Worm (Caenorhabditis elegans): Measurements from ENCODE around the gene grl-4.
A peak's percentile ranks its signal among the peaks of the same experiment; 100 is the strongest.

grl-4 gene

DNA sequence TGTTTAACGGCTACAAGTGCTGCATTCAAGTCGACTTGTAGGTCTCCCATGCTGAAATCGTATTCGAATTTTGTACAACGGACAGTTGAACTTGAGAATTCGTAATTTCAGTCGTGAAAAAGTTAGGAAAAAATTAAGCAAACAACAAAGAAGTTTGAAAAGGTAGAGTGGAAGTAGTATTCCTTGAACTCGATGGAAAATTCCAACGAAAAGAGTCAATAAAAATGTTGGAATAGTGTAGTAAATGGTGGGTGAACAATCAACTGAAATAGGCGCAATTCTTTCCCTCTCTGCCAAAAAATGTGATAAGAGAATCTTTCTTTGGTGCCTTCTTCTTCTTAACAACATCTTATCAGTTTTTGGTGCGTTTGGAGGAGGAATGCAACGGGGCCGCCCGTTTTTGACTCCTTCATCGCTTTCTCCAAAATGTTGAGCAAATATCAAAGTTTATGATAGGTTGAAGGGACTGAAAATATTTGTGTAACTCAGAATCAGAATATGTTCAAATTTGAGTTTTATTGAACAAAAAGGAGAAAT lies 16.1 kb upstream of the grl-4 start, which contains the start of gene ifo-1:
Gene ifo-1, minus strand, starts transcription at position 51 of the 537 bp plus-strand sequence.
- no peak for TF ChIP-seq F22D6.2 (tag; optimal IDR thresholded peaks at IDR 0.05)
- peak; percentile 99 for TF ChIP-seq nhr-80 (tag; optimal IDR thresholded peaks at IDR 0.05)
- peak; percentile 3 for TF ChIP-seq ets-4 (GFP tag; optimal IDR thresholded peaks at IDR 0.05)
- peak; percentile 63; the same call in 1 of the 2 replicates for TF ChIP-seq dox-1 (GFP tag; IDR thresholded peaks at IDR 0.05)
- TF ChIP-seq lsy-27 (tag; optimal IDR thresholded peaks at IDR 0.05; ENCODE audit: borderline replicate concordance, insufficient read depth), result no peak

DNA sequence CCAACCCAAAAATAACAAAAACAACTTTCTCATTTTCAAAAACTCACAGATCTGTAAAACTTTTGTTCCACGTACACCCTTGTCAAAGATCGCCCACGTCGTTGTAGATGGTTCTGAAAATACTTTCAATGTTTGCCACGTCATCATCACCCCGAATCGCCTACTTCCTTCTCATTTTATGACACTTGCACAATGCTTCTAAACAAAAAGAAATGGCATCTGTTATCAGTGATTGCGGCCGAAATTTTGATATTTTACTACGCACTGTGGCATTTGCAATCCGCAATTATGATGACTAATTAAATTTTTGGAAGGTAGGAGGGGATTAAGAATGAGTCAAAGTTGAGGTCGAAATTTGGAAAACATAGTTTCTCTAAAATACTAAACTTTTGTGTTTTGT lies 15.1 kb upstream of the grl-4 start:
- TF ChIP-seq let-607 (tag; optimal IDR thresholded peaks at IDR 0.05) (peak in 1 of 2 experiments; percentile 37), nhr-80 (tag; optimal IDR thresholded peaks at IDR 0.05) (peak; percentile 76), ceh-40 (GFP tag; IDR thresholded peaks at IDR 0.05) (no peak), lag-1 (GFP tag; IDR thresholded peaks at IDR 0.05) (no peak), nfya-2 (GFP tag; IDR thresholded peaks at IDR 0.05) (no peak), sdz-38 (tag; optimal IDR thresholded peaks at IDR 0.05) (no peak), dox-1 (GFP tag; IDR thresholded peaks at IDR 0.05) (peak; percentile 6; the same call in 1 of the 2 replicates), let-526 (GFP tag; IDR thresholded peaks at IDR 0.05) (no peak)

DNA sequence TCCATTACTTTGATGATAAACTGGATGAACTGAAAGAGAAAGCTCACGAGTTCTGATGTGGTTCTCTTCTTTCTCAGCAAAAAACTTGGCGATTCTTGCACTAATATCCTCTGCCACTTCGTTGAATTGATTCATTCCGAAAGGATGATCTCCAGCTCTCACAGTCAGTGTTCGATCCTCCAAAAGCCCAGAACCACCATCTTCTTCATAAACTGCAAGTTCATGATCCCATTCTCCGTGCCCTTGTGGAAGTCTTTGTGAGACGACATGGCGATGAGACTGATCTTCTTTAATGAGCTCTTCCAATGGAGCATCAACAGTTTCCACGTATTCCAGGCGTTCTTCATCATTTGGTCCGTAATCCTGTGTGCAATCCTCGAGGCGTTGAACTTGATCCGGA lies 14.4 kb upstream of the grl-4 start:
- TF ChIP-seq let-526 (GFP tag; IDR thresholded peaks at IDR 0.05) (no peak), egrh-3 (GFP tag; IDR thresholded peaks at IDR 0.05) (no peak), tbx-9 (tag; optimal IDR thresholded peaks at IDR 0.05; ENCODE audit: borderline replicate concordance) (no peak), rpc-1 (optimal IDR thresholded peaks at IDR 0.05) (no peak), rpc-1 (tag; optimal IDR thresholded peaks at IDR 0.05) (no peak), F33H1.4 (GFP tag; IDR thresholded peaks at IDR 0.05) (no peak), unc-62 (GFP tag; optimal IDR thresholded peaks at IDR 0.05) (no peak), ztf-26 (tag; optimal IDR thresholded peaks at IDR 0.05) (no peak), pha-4 (tag; optimal IDR thresholded peaks at IDR 0.05) (no peak), pbrm-1 (GFP tag; IDR thresholded peaks at IDR 0.05) (no peak), F49E8.2 (tag; optimal IDR thresholded peaks at IDR 0.05; ENCODE audit: insufficient read depth) (no peak), zim-3 (tag; optimal IDR thresholded peaks at IDR 0.05) (no peak), sptf-2 (GFP tag; optimal IDR thresholded peaks at IDR 0.05) (no peak)

DNA sequence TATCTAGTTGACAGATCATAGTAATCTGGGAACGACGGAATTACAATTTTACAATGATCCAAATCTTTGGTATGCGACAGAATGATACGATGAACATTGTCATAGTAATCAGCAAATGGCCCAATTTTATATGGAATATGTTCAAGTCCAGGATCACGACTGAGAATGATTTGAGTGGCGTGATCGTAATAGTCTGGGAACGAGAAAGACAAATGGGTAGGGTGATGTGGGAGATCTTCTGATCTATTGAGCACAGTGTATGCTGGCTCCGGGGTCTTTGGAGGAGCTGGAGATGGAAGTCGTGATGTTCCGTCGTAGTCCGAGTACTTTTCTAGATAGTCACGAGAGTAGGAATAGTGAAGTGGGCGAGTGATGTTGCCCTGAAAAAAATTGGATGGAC lies 13.3 kb upstream of the grl-4 start:
- TF ChIP-seq Y53F4B.3 (GFP tag; IDR thresholded peaks at IDR 0.05), result no peak
- TF ChIP-seq tbp1 (GFP tag; optimal IDR thresholded peaks at IDR 0.05), result no peak
- no peak for TF ChIP-seq sdz-38 (tag; optimal IDR thresholded peaks at IDR 0.05)
- TF ChIP-seq atf-7 (tag; optimal IDR thresholded peaks at IDR 0.05), result no peak
- no peak for TF ChIP-seq ZK185.1 (tag; optimal IDR thresholded peaks at IDR 0.05; ENCODE audit: poor library complexity, severe bottlenecking)
- no peak for TF ChIP-seq Y53G8AR.9 (GFP tag; conservative IDR thresholded peaks at IDR 0.05)

DNA sequence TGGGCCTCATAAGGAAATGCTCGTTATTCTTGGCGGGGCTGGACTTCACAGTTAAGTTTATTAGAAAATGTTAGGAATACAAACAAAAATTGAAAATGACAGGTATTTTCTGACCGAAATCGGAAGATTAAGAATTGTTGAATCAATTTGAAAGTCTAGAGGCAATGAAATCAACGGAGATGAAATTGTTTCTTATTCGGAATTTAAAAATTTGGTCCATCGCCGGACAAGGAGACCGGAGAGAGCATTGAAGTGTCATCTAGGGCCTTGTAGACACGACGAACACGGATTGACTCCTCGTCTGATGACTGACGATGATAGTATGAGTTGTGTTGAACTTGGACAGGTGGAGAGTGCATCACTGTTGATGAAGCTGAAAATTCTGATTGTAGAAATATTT lies 10.1 kb upstream of the grl-4 start:
- TF ChIP-seq ceh-100 (GFP tag; IDR thresholded peaks at IDR 0.05) (no peak), nhr-80 (tag; optimal IDR thresholded peaks at IDR 0.05) (no peak), ccch-3 (GFP tag; optimal IDR thresholded peaks at IDR 0.05) (no peak), F49E8.2 (tag; optimal IDR thresholded peaks at IDR 0.05; ENCODE audit: insufficient read depth) (no peak), hlh-12 (tag; optimal IDR thresholded peaks at IDR 0.05) (no peak)
